Worm (Caenorhabditis elegans) whole organism, L1 larva: ENCODE measurements around the gene srt-6.
A peak's percentile ranks its signal among the peaks of the same experiment; 100 is the strongest.

ENCODE experiments used
- C16A3.4 ChIP-seq: fragments of 150-350 bp; optimal IDR thresholded peaks from 2 replicates; lab custom pipeline; 2014; ENCODE audit warnings: missing biosample characterization, missing genetic modification characterization
- Y116A8C.19 ChIP-seq: sonication (generic microtip); optimal IDR thresholded peaks from 2 replicates; lab custom pipeline; 2016; ENCODE audit warnings: missing compliant biosample characterization, missing genetic modification characterization, borderline replicate concordance
- alr-1 ChIP-seq: fragments of 200-800 bp; sonication (Bioruptor generic); optimal IDR thresholded peaks from 2 replicates; lab custom pipeline; 2018; ENCODE audit warnings: borderline replicate concordance, mild to moderate bottlenecking, missing genetic modification characterization, missing compliant biosample characterization
- blmp-1 ChIP-seq: fragments of 150-350 bp; optimal IDR thresholded peaks from 2 replicates; lab custom pipeline; 2014; ENCODE audit warnings: missing biosample characterization, missing genetic modification characterization
- ceh-8 ChIP-seq: fragments of 200-800 bp; sonication (Bioruptor generic); optimal IDR thresholded peaks from 2 replicates; lab custom pipeline; 2018; ENCODE audit warnings: mild to moderate bottlenecking, missing genetic modification characterization, moderate library complexity, missing compliant biosample characterization
- ceh-82 ChIP-seq, 3 experiments: fragments of 150-350 bp in 1 of 3; sonication (generic microtip) in 2 of 3; optimal IDR thresholded peaks; 2 replicates each; lab custom pipeline; 2014 to 2017; ENCODE audit warnings: missing biosample characterization in 3 of 3, missing genetic modification characterization in 3 of 3
- dpl-1 ChIP-seq, 3 experiments: fragments of 150-350 bp in 2 of 3; sonication (generic microtip) in 1 of 3; optimal IDR thresholded peaks; 2 replicates each; lab custom pipeline; 2014 to 2017; ENCODE audit warnings: missing biosample characterization in 3 of 3, missing genetic modification characterization in 3 of 3, missing genetic modification reagents in 3 of 3
- dsc-1 ChIP-seq: sonication (generic microtip); optimal IDR thresholded peaks from 2 replicates; lab custom pipeline; 2016; ENCODE audit warnings: mild to moderate bottlenecking, missing genetic modification characterization, missing compliant biosample characterization
- efl-1 ChIP-seq, 4 experiments: fragments of 150-350 bp; optimal IDR thresholded peaks in 3 of 4; peaks in 1 of 4; 1 replicate in 1 of 4; 2 replicates in 3 of 4; lab custom pipeline; 2014; ENCODE audit warnings: missing biosample characterization in 2 of 4, missing genetic modification characterization in 2 of 4, missing genetic modification reagents in 2 of 4
- fkh-4 ChIP-seq: sonication (generic microtip); optimal IDR thresholded peaks from 2 replicates; lab custom pipeline; 2016; ENCODE audit warnings: missing compliant biosample characterization, missing genetic modification characterization, borderline replicate concordance
- fkh-8 ChIP-seq: sonication (generic microtip); optimal IDR thresholded peaks from 2 replicates; lab custom pipeline; 2016; ENCODE audit warnings: mild to moderate bottlenecking, missing genetic modification characterization, missing compliant biosample characterization
- grh-1 ChIP-seq: fragments of 200-800 bp; sonication (Bioruptor generic); IDR thresholded peaks from 2 replicates; pipeline ENCODE4 v1.3.6; 2022; ENCODE audit warnings: missing genetic modification reagents, missing genetic modification characterization, missing compliant biosample characterization
- hlh-17 ChIP-seq: fragments of 200-800 bp; sonication (Bioruptor generic); optimal IDR thresholded peaks from 2 replicates; lab custom pipeline; 2018; ENCODE audit warnings: missing genetic modification characterization, mild to moderate bottlenecking, missing compliant biosample characterization, moderate library complexity, borderline replicate concordance
- hlh-4 ChIP-seq: sonication (generic microtip); optimal IDR thresholded peaks from 2 replicates; lab custom pipeline; 2016; ENCODE audit warnings: mild to moderate bottlenecking, missing genetic modification characterization, missing compliant biosample characterization
- isw-1 ChIP-seq: fragments of 200-800 bp; sonication (Bioruptor generic); IDR thresholded peaks from 2 replicates; pipeline ENCODE4 v1.3.6; 2022; ENCODE audit warnings: missing genetic modification characterization, missing compliant biosample characterization
- jun-1 ChIP-seq: fragments of 150-350 bp; optimal IDR thresholded peaks from 2 replicates; lab custom pipeline; 2014; ENCODE audit warnings: missing biosample characterization, missing genetic modification reagents, missing genetic modification characterization
- lin-13 ChIP-seq: fragments of 150-350 bp; optimal IDR thresholded peaks from 2 replicates; lab custom pipeline; 2014; ENCODE audit warnings: missing biosample characterization, missing genetic modification reagents, missing genetic modification characterization
- lin-14 ChIP-seq: fragments of 200-800 bp; sonication (Bioruptor generic); optimal IDR thresholded peaks from 2 replicates; lab custom pipeline; 2018; ENCODE audit warnings: mild to moderate bottlenecking, missing genetic modification characterization, moderate library complexity, missing compliant biosample characterization
- lin-15B ChIP-seq: fragments of 150-350 bp; sonication (generic microtip); optimal IDR thresholded peaks from 3 replicates; lab custom pipeline; 2014; ENCODE audit warnings: missing biosample characterization, missing genetic modification characterization
- lin-35 ChIP-seq, 2 experiments: fragments of 150-350 bp; optimal IDR thresholded peaks; 2 replicates each; lab custom pipeline; 2014; ENCODE audit warnings: missing biosample characterization in 2 of 2, missing genetic modification characterization in 2 of 2, missing genetic modification reagents in 2 of 2
- lir-3 ChIP-seq: sonication (generic microtip); optimal IDR thresholded peaks from 2 replicates; lab custom pipeline; 2016; ENCODE audit warnings: mild to moderate bottlenecking, missing genetic modification characterization, moderate library complexity, missing compliant biosample characterization; ENCODE audit not compliant: poor library complexity
- lsy-2 ChIP-seq, 2 experiments: fragments of 150-350 bp; optimal IDR thresholded peaks; 2 replicates each; lab custom pipeline; 2014; ENCODE audit warnings: missing biosample characterization in 2 of 2, missing genetic modification characterization in 2 of 2
- nhr-12 ChIP-seq: sonication (generic microtip); optimal IDR thresholded peaks from 2 replicates; lab custom pipeline; 2017; ENCODE audit warnings: missing biosample characterization, missing genetic modification characterization
- nhr-28 ChIP-seq: fragments of 150-350 bp; optimal IDR thresholded peaks from 2 replicates; lab custom pipeline; 2014; ENCODE audit warnings: missing biosample characterization, missing genetic modification characterization
- nhr-47 ChIP-seq: sonication (generic microtip); optimal IDR thresholded peaks from 2 replicates; lab custom pipeline; 2016; ENCODE audit warnings: mild to moderate bottlenecking, missing genetic modification characterization, moderate library complexity, missing compliant biosample characterization
- nhr-84 ChIP-seq: sonication (generic microtip); optimal IDR thresholded peaks from 2 replicates; lab custom pipeline; 2017; ENCODE audit warnings: missing biosample characterization, missing genetic modification characterization
- pqm-1 ChIP-seq: sonication (generic microtip); optimal IDR thresholded peaks from 3 replicates; lab custom pipeline; 2017; ENCODE audit warnings: missing biosample characterization, missing genetic modification characterization
- snpc-4 ChIP-seq: fragments of 150-350 bp; optimal IDR thresholded peaks from 2 replicates; lab custom pipeline; 2014; ENCODE audit warnings: missing biosample characterization, missing genetic modification characterization
- snu-23 ChIP-seq: sonication (generic microtip); optimal IDR thresholded peaks from 2 replicates; lab custom pipeline; 2016; ENCODE audit warnings: missing genetic modification characterization, missing compliant biosample characterization
- unc-30 ChIP-seq: sonication (generic microtip); optimal IDR thresholded peaks from 2 replicates; lab custom pipeline; 2017; ENCODE audit warnings: missing biosample characterization, missing genetic modification characterization
- unc-62 ChIP-seq: fragments of 150-350 bp; optimal IDR thresholded peaks from 2 replicates; lab custom pipeline; 2014; ENCODE audit warnings: missing biosample characterization, missing genetic modification reagents, missing genetic modification characterization
- xbp-1 ChIP-seq: sonication (generic microtip); optimal IDR thresholded peaks from 2 replicates; lab custom pipeline; 2016; ENCODE audit warnings: missing genetic modification characterization, missing compliant biosample characterization
- zip-4 ChIP-seq: fragments of 200-800 bp; sonication (Bioruptor generic); optimal IDR thresholded peaks from 2 replicates; lab custom pipeline; 2018; ENCODE audit warnings: mild to moderate bottlenecking, missing genetic modification characterization, moderate library complexity, missing compliant biosample characterization
- ztf-11 ChIP-seq, 2 experiments: sonication (generic microtip); optimal IDR thresholded peaks; 2 replicates each; lab custom pipeline; 2016 to 2017; ENCODE audit warnings: missing genetic modification characterization in 2 of 2, missing biosample characterization in 1 of 2, missing compliant biosample characterization in 1 of 2
- ztf-4 ChIP-seq: fragments of 150-350 bp; optimal IDR thresholded peaks from 2 replicates; lab custom pipeline; 2014; ENCODE audit warnings: missing biosample characterization, missing genetic modification characterization

The srt-6 gene

ce11 chrV:7408520-7408919 lies at the start of gene srt-6:
Gene srt-6 (minus strand): TSS chrV:7408814.
- no peak for TF ChIP-seq nhr-28
- no peak for TF ChIP-seq dsc-1 (tag; lab: Kevin White, UChicago)

DNA sequence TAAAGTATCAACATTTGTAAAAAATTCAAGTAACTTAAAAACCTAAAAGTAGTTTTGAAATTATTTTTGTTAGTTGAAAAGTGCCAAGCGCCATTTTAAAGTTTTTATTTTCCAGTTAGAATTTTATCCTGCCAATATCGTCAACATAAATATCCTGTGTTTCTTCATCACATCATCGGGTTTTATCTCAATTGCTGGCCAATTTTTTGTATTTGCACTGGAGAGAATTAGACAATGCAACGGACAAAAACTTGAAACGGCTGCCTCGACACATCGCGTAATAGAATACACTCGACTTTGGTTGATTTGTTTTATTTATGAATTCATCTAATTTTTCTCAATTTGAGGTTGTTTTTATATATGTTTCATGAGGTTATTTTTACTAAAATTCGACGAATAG lies 46.4 kb upstream of the srt-6 start, which contains the start of gene F25E5.2:
Gene F25E5.2 (plus strand): TSS at position 301 of the 400 bp plus-strand sequence.
- TF ChIP-seq fkh-8, result no peak
- no peak for TF ChIP-seq dpl-1 (GFP tag; optimal IDR thresholded peaks at IDR 0.05; lab: Kevin White, UChicago)
- no peak for TF ChIP-seq unc-30 (tag; lab: Kevin White, UChicago)
- no peak for TF ChIP-seq lin-35 (GFP tag; optimal IDR thresholded peaks at IDR 0.05; lab: Kevin White, UChicago)
- TF ChIP-seq grh-1 (GFP tag; lab: Robert Waterston, UW), result no peak
- no peak for TF ChIP-seq ceh-8 (GFP tag; lab: Kevin White, UChicago)
- TF ChIP-seq nhr-47 (tag; lab: Kevin White, UChicago), result no peak

DNA sequence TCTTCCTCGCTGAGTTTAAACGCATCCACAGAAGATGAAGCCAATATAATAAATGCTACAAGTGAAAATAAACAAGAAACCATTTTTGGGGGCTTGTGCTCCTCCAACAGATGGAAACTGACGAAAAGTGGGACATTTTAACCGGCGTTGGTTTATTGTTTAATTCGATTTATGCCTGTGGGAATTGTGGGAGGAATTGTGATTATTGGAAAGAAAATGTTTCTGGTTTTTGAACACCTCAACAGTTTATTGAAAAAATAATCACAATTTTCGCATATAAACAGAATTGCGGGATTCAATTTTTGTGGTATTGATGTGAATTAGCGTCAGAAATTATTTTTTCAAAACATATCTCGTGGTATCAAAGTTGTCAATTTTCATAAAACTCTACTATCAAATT lies 45.6 kb upstream of the srt-6 start, which contains the start of gene try-8:
Gene try-8 (minus strand): TSS at position 101 of the 400 bp plus-strand sequence.
- TF ChIP-seq isw-1 (GFP tag; lab: Robert Waterston, UW), result no peak
- TF ChIP-seq hlh-17 (GFP tag; lab: Kevin White, UChicago), result no peak
- TF ChIP-seq ztf-4 (tag; lab: Kevin White, UChicago), result no peak
- no peak for TF ChIP-seq lin-15B (tag; lab: Kevin White, UChicago)
- no peak for TF ChIP-seq lin-13
- no peak for TF ChIP-seq hlh-4 (tag; lab: Kevin White, UChicago)
- TF ChIP-seq pqm-1, result no peak
- TF ChIP-seq lsy-2 (tag; optimal IDR thresholded peaks at IDR 0.05; lab: Kevin White, UChicago), result no peak
- no peak for TF ChIP-seq Y116A8C.19
- no peak for TF ChIP-seq xbp-1 (tag; lab: Kevin White, UChicago)
- TF ChIP-seq ztf-11 (tag; optimal IDR thresholded peaks at IDR 0.05; lab: Kevin White, UChicago), result no peak
- TF ChIP-seq zip-4 (GFP tag; lab: Kevin White, UChicago), result no peak
- no peak for TF ChIP-seq alr-1 (tag; lab: Kevin White, UChicago)
- no peak for TF ChIP-seq jun-1 (tag; lab: Kevin White, UChicago)
- TF ChIP-seq C16A3.4 (tag; lab: Kevin White, UChicago), result no peak
- TF ChIP-seq snpc-4 (tag; lab: Kevin White, UChicago), result no peak
- TF ChIP-seq ceh-8 (GFP tag; lab: Kevin White, UChicago), result no peak
- no peak for TF ChIP-seq snu-23 (GFP tag; lab: Kevin White, UChicago)

ce11 chrV:7451421-7451820 lies 42.8 kb upstream of the srt-6 start, which contains the start of gene try-11:
Gene try-11 (plus strand): TSS chrV:7451721.
- TF ChIP-seq snu-23 (GFP tag; lab: Kevin White, UChicago), result no peak
- TF ChIP-seq ceh-82 (tag; optimal IDR thresholded peaks at IDR 0.05; lab: Kevin White, UChicago), result no peak
- TF ChIP-seq lin-14 (GFP tag; lab: Kevin White, UChicago), result no peak
- TF ChIP-seq efl-1 (optimal IDR thresholded peaks at IDR 0.05; lab: Kevin White, UChicago), result no peak
- TF ChIP-seq efl-1 (GFP tag; optimal IDR thresholded peaks at IDR 0.05 in 1 of 2; lab: Kevin White, UChicago), result peak in 1 of 2 experiments; percentile 24

- TF ChIP-seq jun-1 (tag; lab: Kevin White, UChicago) (no peak), efl-1 (optimal IDR thresholded peaks at IDR 0.05; lab: Kevin White, UChicago) (no peak), efl-1 (GFP tag; optimal IDR thresholded peaks at IDR 0.05 in 1 of 2; lab: Kevin White, UChicago) (peak in 1 of 2 experiments; percentile 58)
- TF ChIP-seq, all 84 proteins: peak for 1
These were observed 40.8 kb upstream of the srt-6 start, which contains the start of gene try-12 for ce11 chrV:7449303-7449827. Gene try-12 (plus strand): TSS chrV:7449353.

- no peak for TF ChIP-seq lir-3 (tag; lab: Kevin White, UChicago)
- TF ChIP-seq nhr-12, result no peak
- no peak for TF ChIP-seq C16A3.4 (tag; lab: Kevin White, UChicago)
- no peak for TF ChIP-seq nhr-84 (tag; lab: Kevin White, UChicago)
- no peak for TF ChIP-seq fkh-4 (tag; lab: Kevin White, UChicago)
- no peak for TF ChIP-seq snpc-4 (tag; lab: Kevin White, UChicago)
- no peak for TF ChIP-seq unc-62 (GFP tag; lab: Kevin White, UChicago)
- TF ChIP-seq blmp-1 (tag; lab: Kevin White, UChicago), result peak; percentile 17
These were observed 38.4 kb upstream of the srt-6 start, which contains the start of gene F25E5.5 for ce11 chrV:7446965-7447364. Gene F25E5.5 (plus strand): TSS chrV:7447265.
